Fruit fly (Drosophila melanogaster) whole organism, embryonic: Measurements from ENCODE around the gene Ccdc58.
A peak's percentile ranks its signal among the peaks of the same experiment; 100 is the strongest.

ENCODE experiments used
- CG11723 ChIP-seq: fragments of 200-800 bp; sonication (Bioruptor generic); optimal IDR thresholded peaks from 2 replicates; lab custom pipeline; 2017; ENCODE audit warnings: missing biosample characterization, mild to moderate bottlenecking, missing genetic modification characterization
- CG12104 ChIP-seq: fragments of 200-800 bp; sonication (Bioruptor generic); optimal IDR thresholded peaks from 3 replicates; lab custom pipeline; 2016; ENCODE audit warnings: missing biosample characterization, missing genetic modification characterization
- CG12219 ChIP-seq: fragments of 200-800 bp; sonication (Bioruptor generic); optimal IDR thresholded peaks from 3 replicates; lab custom pipeline; 2018; ENCODE audit warnings: missing biosample characterization, mild to moderate bottlenecking, missing genetic modification characterization
- CG1233 ChIP-seq: fragments of 200-800 bp; sonication (Bioruptor generic); optimal IDR thresholded peaks from 4 replicates; lab custom pipeline; 2018; ENCODE audit warnings: missing biosample characterization, mild to moderate bottlenecking, missing genetic modification characterization
- CG13296 ChIP-seq: fragments of 200-800 bp; sonication (Bioruptor generic); optimal IDR thresholded peaks from 3 replicates; lab custom pipeline; 2018; ENCODE audit warnings: missing biosample characterization, mild to moderate bottlenecking, missing genetic modification characterization
- CG13775 ChIP-seq: fragments of 200-800 bp; sonication (Bioruptor generic); optimal IDR thresholded peaks from 3 replicates; lab custom pipeline; 2017; ENCODE audit warnings: missing biosample characterization, mild to moderate bottlenecking, missing genetic modification characterization
- CG16815 ChIP-seq: fragments of 200-800 bp; sonication (Bioruptor generic); optimal IDR thresholded peaks from 3 replicates; lab custom pipeline; 2017; ENCODE audit warnings: missing biosample characterization, mild to moderate bottlenecking, missing genetic modification characterization
- CG17186 ChIP-seq: fragments of 200-800 bp; sonication (Bioruptor generic); optimal IDR thresholded peaks from 3 replicates; lab custom pipeline; 2017; ENCODE audit warnings: missing biosample characterization, missing genetic modification reagents, missing genetic modification characterization
- CG17328 ChIP-seq: fragments of 200-800 bp; sonication (Bioruptor generic); IDR thresholded peaks from 2 replicates; pipeline ENCODE4 v1.3.6; 2022; ENCODE audit warnings: missing biosample characterization, missing genetic modification characterization
- CG2116 ChIP-seq: fragments of 200-800 bp; sonication (Bioruptor generic); optimal IDR thresholded peaks from 3 replicates; lab custom pipeline; 2018; ENCODE audit warnings: missing biosample characterization, mild to moderate bottlenecking, missing genetic modification characterization
- CG30020 ChIP-seq: fragments of 200-800 bp; optimal IDR thresholded peaks from 2 replicates; lab custom pipeline; 2019; ENCODE audit warnings: missing biosample characterization, mild to moderate bottlenecking, missing genetic modification characterization, moderate library complexity
- CG31224 ChIP-seq: fragments of 200-800 bp; sonication (Bioruptor generic); IDR thresholded peaks from 2 replicates; pipeline ENCODE4 v1.3.6; 2022; ENCODE audit warnings: missing biosample characterization, missing genetic modification characterization
- CG31365 ChIP-seq: fragments of 200-800 bp; sonication (Bioruptor generic); optimal IDR thresholded peaks from 2 replicates; lab custom pipeline; 2018; ENCODE audit warnings: missing biosample characterization, mild to moderate bottlenecking, missing genetic modification characterization
- CG32772 ChIP-seq: fragments of 200-800 bp; sonication (Bioruptor generic); IDR thresholded peaks from 2 replicates; pipeline ENCODE4 v1.3.6; 2022; ENCODE audit warnings: missing biosample characterization, missing genetic modification characterization
- CG4707 ChIP-seq: fragments of 200-800 bp; sonication (Bioruptor generic); optimal IDR thresholded peaks from 2 replicates; lab custom pipeline; 2018; ENCODE audit warnings: missing biosample characterization, mild to moderate bottlenecking, missing genetic modification characterization, moderate library complexity
- CG5180 ChIP-seq: fragments of 200-800 bp; sonication (Bioruptor generic); optimal IDR thresholded peaks from 3 replicates; lab custom pipeline; 2017; ENCODE audit warnings: missing biosample characterization, missing genetic modification characterization, mild to moderate bottlenecking, moderate library complexity, missing genetic modification reagents
- CG6791 ChIP-seq: fragments of 200-800 bp; sonication (Bioruptor generic); IDR thresholded peaks from 3 replicates; pipeline ENCODE4 v1.3.6; 2022; ENCODE audit warnings: missing biosample characterization, missing genetic modification characterization; ENCODE audit not compliant: partially characterized antibody
- CG6854 ChIP-seq: fragments of 200-800 bp; sonication (Bioruptor generic); optimal IDR thresholded peaks from 3 replicates; lab custom pipeline; 2017; ENCODE audit warnings: missing biosample characterization, mild to moderate bottlenecking, missing genetic modification characterization
- CG8281 ChIP-seq: fragments of 200-800 bp; sonication (Bioruptor generic); optimal IDR thresholded peaks from 2 replicates; lab custom pipeline; 2018; ENCODE audit warnings: missing biosample characterization, mild to moderate bottlenecking, missing genetic modification characterization, moderate library complexity
- CG9609 ChIP-seq: fragments of 200-800 bp; sonication (Bioruptor generic); optimal IDR thresholded peaks from 3 replicates; lab custom pipeline; 2016; ENCODE audit warnings: missing biosample characterization, missing genetic modification characterization
- CG9727 ChIP-seq: fragments of 200-800 bp; sonication (Bioruptor generic); optimal IDR thresholded peaks from 3 replicates; lab custom pipeline; 2017; ENCODE audit warnings: missing biosample characterization, mild to moderate bottlenecking, missing genetic modification characterization
- Dad ChIP-seq: fragments of 200-800 bp; sonication (Bioruptor generic); optimal IDR thresholded peaks from 3 replicates; lab custom pipeline; 2016; ENCODE audit warnings: missing biosample characterization, missing genetic modification characterization
- Elba2 ChIP-seq: fragments of 200-800 bp; sonication (Bioruptor generic); optimal IDR thresholded peaks from 3 replicates; lab custom pipeline; 2016; ENCODE audit warnings: missing biosample characterization, missing genetic modification characterization
- GATAe ChIP-seq: fragments of 200-800 bp; sonication (Bioruptor generic); conservative IDR thresholded peaks from 2 replicates; pipeline ENCODE4 v1.3.6; 2022; ENCODE audit warnings: missing biosample characterization, missing genetic modification characterization
- HLH4C ChIP-seq: fragments of 200-800 bp; sonication (Bioruptor generic); IDR thresholded peaks from 3 replicates; pipeline ENCODE4 v1.3.6; 2022; ENCODE audit warnings: missing biosample characterization, missing genetic modification characterization; ENCODE audit not compliant: partially characterized antibody
- Lhr ChIP-seq: fragments of 200-800 bp; sonication (Bioruptor generic); optimal IDR thresholded peaks from 3 replicates; lab custom pipeline; 2017; ENCODE audit warnings: mild to moderate bottlenecking, missing biosample characterization, missing genetic modification reagents, missing genetic modification characterization
- abd-A ChIP-seq: fragments of 200-800 bp; sonication (Bioruptor generic); optimal IDR thresholded peaks from 3 replicates; lab custom pipeline; 2019; ENCODE audit warnings: missing biosample characterization, mild to moderate bottlenecking, missing genetic modification characterization, moderate library complexity
- ap ChIP-seq: fragments of 200-800 bp; sonication (Bioruptor generic); IDR thresholded peaks from 2 replicates; pipeline ENCODE4 v1.3.6; 2022; ENCODE audit warnings: missing biosample characterization, missing genetic modification characterization
- ato ChIP-seq: fragments of 200-800 bp; sonication (Bioruptor generic); IDR thresholded peaks from 2 replicates; pipeline ENCODE4 v1.3.6; 2022; ENCODE audit warnings: missing biosample characterization, missing genetic modification characterization; ENCODE audit not compliant: partially characterized antibody
- corto ChIP-seq: fragments of 200-800 bp; sonication (Bioruptor generic); optimal IDR thresholded peaks from 2 replicates; lab custom pipeline; 2016; ENCODE audit warnings: missing biosample characterization, mild to moderate bottlenecking, missing genetic modification characterization, moderate library complexity
- da ChIP-seq: fragments of 200-800 bp; sonication (Bioruptor generic); optimal IDR thresholded peaks from 2 replicates; lab custom pipeline; 2016; ENCODE audit warnings: missing biosample characterization, missing genetic modification characterization
- fd3F ChIP-seq: fragments of 200-800 bp; sonication (Bioruptor generic); optimal IDR thresholded peaks from 2 replicates; lab custom pipeline; 2018; ENCODE audit warnings: missing biosample characterization, mild to moderate bottlenecking, missing genetic modification characterization, moderate library complexity
- gcm ChIP-seq: fragments of 200-800 bp; sonication (Bioruptor generic); optimal IDR thresholded peaks from 2 replicates; lab custom pipeline; 2019; ENCODE audit warnings: missing biosample characterization, mild to moderate bottlenecking, missing genetic modification characterization, moderate library complexity
- gem ChIP-seq: fragments of 200-800 bp; sonication (Bioruptor generic); optimal IDR thresholded peaks from 2 replicates; lab custom pipeline; 2019; ENCODE audit warnings: missing biosample characterization, mild to moderate bottlenecking, missing genetic modification characterization, moderate library complexity
- h ChIP-seq: fragments of >200 bp; optimal IDR thresholded peaks from 2 replicates; lab custom pipeline; 2017
- jumu ChIP-seq: fragments of 200-800 bp; sonication (Bioruptor generic); optimal IDR thresholded peaks from 3 replicates; lab custom pipeline; 2016; ENCODE audit warnings: missing biosample characterization, missing genetic modification characterization
- kay ChIP-seq: fragments of 200-800 bp; sonication (Bioruptor generic); optimal IDR thresholded peaks from 2 replicates; lab custom pipeline; 2016; ENCODE audit warnings: missing biosample characterization, missing genetic modification characterization
- mld ChIP-seq: fragments of 200-800 bp; sonication (Bioruptor generic); IDR thresholded peaks from 3 replicates; pipeline ENCODE4 v1.3.6; 2022; ENCODE audit warnings: missing biosample characterization, missing genetic modification characterization; ENCODE audit not compliant: partially characterized antibody
- nerfin-1 ChIP-seq: fragments of 200-800 bp; sonication (Bioruptor generic); optimal IDR thresholded peaks from 3 replicates; lab custom pipeline; 2019; ENCODE audit warnings: missing biosample characterization, mild to moderate bottlenecking, missing genetic modification characterization, moderate library complexity
- pb ChIP-seq: fragments of 200-800 bp; sonication (Bioruptor generic); optimal IDR thresholded peaks from 3 replicates; lab custom pipeline; 2016; ENCODE audit warnings: missing biosample characterization, missing genetic modification characterization
- phol ChIP-seq: fragments of 200-800 bp; sonication (Bioruptor generic); optimal IDR thresholded peaks from 3 replicates; lab custom pipeline; 2018; ENCODE audit warnings: missing biosample characterization, mild to moderate bottlenecking, missing genetic modification characterization, moderate library complexity
- schlank ChIP-seq: fragments of 200-800 bp; sonication (Bioruptor generic); optimal IDR thresholded peaks from 2 replicates; lab custom pipeline; 2018; ENCODE audit warnings: missing biosample characterization, mild to moderate bottlenecking, missing genetic modification characterization
- tio ChIP-seq: fragments of 200-800 bp; sonication (Bioruptor generic); optimal IDR thresholded peaks from 2 replicates; lab custom pipeline; 2017; ENCODE audit warnings: missing biosample characterization, missing genetic modification characterization, inconsistent platforms

Ccdc58 gene

DNA sequence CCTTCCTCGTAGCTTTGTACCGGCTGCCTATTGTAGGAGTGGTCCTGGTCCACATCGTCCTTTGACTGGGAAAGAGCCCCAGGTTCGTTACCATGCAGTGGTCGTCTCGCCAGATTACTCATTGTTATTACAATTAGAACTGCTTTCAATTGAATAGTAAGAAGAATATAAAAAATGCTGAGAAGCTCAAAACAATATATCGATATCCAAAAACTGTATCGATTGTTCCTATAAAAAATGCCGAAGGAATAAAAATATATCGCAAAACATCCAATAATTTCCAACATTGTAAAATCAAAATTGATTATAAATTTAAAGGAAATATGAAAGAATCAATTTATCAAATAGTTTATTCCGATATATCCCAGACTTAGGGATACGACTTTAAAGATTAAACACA lies at the start of gene Ccdc58, which contains the start of gene TORIP (continued):
- TF ChIP-seq jumu (GFP tag; lab: Kevin White, UChicago), result no peak
- no peak for TF ChIP-seq ap (GFP tag; lab: Robert Waterston, UW)
- no peak for TF ChIP-seq Dad (GFP tag; lab: Kevin White, UChicago)
- no peak for TF ChIP-seq CG8281 (tag; lab: Kevin White, UChicago)
- TF ChIP-seq nerfin-1 (tag; lab: Kevin White, UChicago), result no peak
- no peak for TF ChIP-seq CG30020 (tag; lab: Kevin White, UChicago)
- no peak for TF ChIP-seq CG11723 (GFP tag; lab: Kevin White, UChicago)
- TF ChIP-seq Elba2, result no peak
- no peak for TF ChIP-seq CG13775
- TF ChIP-seq CG9609 (GFP tag; lab: Kevin White, UChicago), result no peak
- peak; percentile 52 for TF ChIP-seq CG2116 (GFP tag; lab: Kevin White, UChicago)
- peak; percentile 65; the same call in 2 of the 3 replicates for TF ChIP-seq HLH4C (GFP tag; lab: Robert Waterston, UW)
- no peak for TF ChIP-seq CG31365 (tag; lab: Kevin White, UChicago)
- no peak for TF ChIP-seq gcm
- TF ChIP-seq CG17328 (GFP tag; lab: Robert Waterston, UW), result no peak
- no peak for TF ChIP-seq tio (GFP tag; lab: Kevin White, UChicago)
- TF ChIP-seq CG6854 (GFP tag; lab: Kevin White, UChicago), result no peak
- TF ChIP-seq CG9727 (GFP tag; lab: Kevin White, UChicago), result no peak
- TF ChIP-seq CG5180, result no peak
- TF ChIP-seq kay (GFP tag; lab: Kevin White, UChicago), result no peak
- TF ChIP-seq CG12219 (GFP tag; lab: Kevin White, UChicago), result no peak
- peak; percentile 4 for TF ChIP-seq phol (tag; lab: Kevin White, UChicago)
- TF ChIP-seq fd3F (GFP tag; lab: Kevin White, UChicago), result no peak
- no peak for TF ChIP-seq ato (GFP tag; lab: Robert Waterston, UW)
- no peak for TF ChIP-seq pb (GFP tag; lab: Kevin White, UChicago)
- TF ChIP-seq abd-A (tag; lab: Kevin White, UChicago), result no peak
- TF ChIP-seq h (lab: Kevin White, UChicago), result no peak
- TF ChIP-seq mld (GFP tag; lab: Robert Waterston, UW), result peak; percentile 75; the same call in 2 of the 3 replicates
- TF ChIP-seq CG31224 (GFP tag; lab: Robert Waterston, UW), result no peak
- TF ChIP-seq CG13296 (GFP tag; lab: Kevin White, UChicago), result no peak
- no peak for TF ChIP-seq CG1233 (GFP tag; lab: Kevin White, UChicago)
- no peak for TF ChIP-seq CG16815 (GFP tag; lab: Kevin White, UChicago)
- TF ChIP-seq corto, result no peak
- TF ChIP-seq CG4707 (GFP tag; lab: Kevin White, UChicago), result no peak
- no peak for TF ChIP-seq CG32772 (GFP tag; lab: Robert Waterston, UW)
- no peak for TF ChIP-seq CG17186 (GFP tag; lab: Kevin White, UChicago)
- TF ChIP-seq gem, result no peak
- no peak for TF ChIP-seq Lhr (GFP tag; lab: Kevin White, UChicago)
- no peak for TF ChIP-seq GATAe (GFP tag; lab: Robert Waterston, UW)
- TF ChIP-seq da (GFP tag; lab: Kevin White, UChicago), result no peak
- no peak for TF ChIP-seq CG12104
- TF ChIP-seq schlank, result no peak
- TF ChIP-seq CG6791 (GFP tag; lab: Robert Waterston, UW), result peak; percentile 72
